Fruit fly (Drosophila melanogaster) Kc167 (cell line): ENCODE results near the gene nanos.

Experiments used
- h ChIP-seq: fragments of >200 bp; optimal IDR thresholded peaks from 3 replicates; lab custom pipeline; 2018; ENCODE audit warnings: missing external identifiers
- psq ChIP-seq: fragments of >200 bp; optimal IDR thresholded peaks from 2 replicates; lab custom pipeline; 2017; ENCODE audit warnings: missing external identifiers

DNA sequence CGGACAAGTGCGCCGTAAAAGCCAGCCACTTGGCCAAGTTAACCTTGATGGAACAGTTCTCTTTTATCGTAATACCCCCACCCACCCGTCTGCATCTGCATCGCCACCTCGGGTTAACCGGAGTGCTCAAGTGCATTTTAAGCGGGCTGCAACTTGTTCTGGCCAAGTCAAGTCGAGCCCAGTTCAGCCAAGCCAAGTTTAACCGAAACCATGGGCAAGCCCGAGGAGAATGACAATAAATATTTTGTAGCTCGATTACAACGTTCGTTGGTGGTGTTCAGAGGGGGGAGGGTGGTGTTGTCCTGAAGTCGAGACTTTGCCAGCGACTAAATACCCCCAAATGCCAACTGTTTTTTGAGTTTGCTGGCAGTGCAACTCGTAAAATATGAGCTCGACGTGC, 44.7 kb upstream of the nanos start:
- TF ChIP-seq psq (no peak), h (lab: Kevin White, UChicago) (no peak)
